Worm (Caenorhabditis elegans) whole organism, L2 larva: Measurements from ENCODE around the gene B0361.14.

ENCODE experiments used
- Y55F3AM.14 ChIP-seq: fragments of 200-800 bp; sonication (Bioruptor generic); optimal IDR thresholded peaks from 2 replicates; lab custom pipeline; 2018; ENCODE audit warnings: mild to moderate bottlenecking, missing genetic modification characterization, missing compliant biosample characterization
- aly-2 ChIP-seq: fragments of 150-350 bp; optimal IDR thresholded peaks from 2 replicates; lab custom pipeline; 2014; ENCODE audit warnings: missing biosample characterization, missing genetic modification characterization
- ama-1 ChIP-seq: fragments of 150-350 bp; optimal IDR thresholded peaks from 2 replicates; lab custom pipeline; 2018; ENCODE audit warnings: inconsistent platforms
- ceh-16 ChIP-seq: fragments of 150-350 bp; optimal IDR thresholded peaks from 2 replicates; lab custom pipeline; 2014; ENCODE audit warnings: missing biosample characterization, missing genetic modification characterization
- dmd-4 ChIP-seq: sonication (generic microtip); optimal IDR thresholded peaks from 2 replicates; lab custom pipeline; 2017; ENCODE audit warnings: missing biosample characterization, missing genetic modification characterization
- egl-27 ChIP-seq: sonication (generic microtip); optimal IDR thresholded peaks from 3 replicates; lab custom pipeline; 2017; ENCODE audit warnings: missing biosample characterization, missing genetic modification reagents, missing genetic modification characterization
- lin-13 ChIP-seq: fragments of 150-350 bp; optimal IDR thresholded peaks from 2 replicates; lab custom pipeline; 2014; ENCODE audit warnings: missing biosample characterization, missing genetic modification reagents, missing genetic modification characterization
- lsy-2 ChIP-seq, 2 experiments: fragments of 150-350 bp in 1 of 2; sonication (generic microtip) in 1 of 2; optimal IDR thresholded peaks; 2 replicates each; lab custom pipeline; 2014 to 2017; ENCODE audit warnings: missing biosample characterization in 2 of 2, missing genetic modification characterization in 2 of 2
- mdl-1 ChIP-seq, 2 experiments: fragments of 150-350 bp in 1 of 2; sonication (generic microtip) in 1 of 2; optimal IDR thresholded peaks; 2 replicates each; lab custom pipeline; 2017; ENCODE audit warnings: missing biosample characterization in 2 of 2, missing genetic modification characterization in 2 of 2
- nhr-11 ChIP-seq: fragments of 150-350 bp; optimal IDR thresholded peaks from 2 replicates; lab custom pipeline; 2014; ENCODE audit warnings: missing biosample characterization, missing genetic modification characterization
- nhr-12 ChIP-seq: fragments of 150-350 bp; optimal IDR thresholded peaks from 2 replicates; lab custom pipeline; 2014; ENCODE audit warnings: missing biosample characterization, missing genetic modification characterization
- nhr-23 ChIP-seq: fragments of 150-350 bp; optimal IDR thresholded peaks from 2 replicates; lab custom pipeline; 2014; ENCODE audit warnings: missing biosample characterization, missing genetic modification reagents, missing genetic modification characterization
- nhr-237 ChIP-seq: fragments of 150-350 bp; optimal IDR thresholded peaks from 2 replicates; lab custom pipeline; 2014; ENCODE audit warnings: missing biosample characterization, missing genetic modification characterization
- ztf-11 ChIP-seq: sonication (generic microtip); optimal IDR thresholded peaks from 2 replicates; lab custom pipeline; 2017; ENCODE audit warnings: missing biosample characterization, missing genetic modification characterization

DNA sequence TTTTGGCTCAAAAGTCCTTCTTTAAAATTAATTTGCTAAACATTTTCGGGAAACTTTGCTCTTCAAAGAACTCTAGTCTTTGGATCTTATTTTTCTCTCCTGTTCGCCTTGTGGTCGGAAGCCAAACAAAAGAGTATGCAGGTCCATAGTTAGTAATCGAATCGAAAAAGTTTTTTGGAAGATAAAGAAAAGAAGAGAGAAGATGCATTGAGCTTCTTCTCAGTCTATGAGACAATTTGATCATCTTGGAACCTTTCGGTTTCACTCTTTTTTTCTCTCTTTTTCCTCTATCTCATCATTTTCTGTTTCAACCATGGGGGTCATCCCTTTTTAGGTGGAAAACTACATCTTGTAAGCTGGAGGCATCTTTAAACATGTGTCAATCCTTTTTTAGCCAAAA lies 45.7 kb downstream of the B0361.14 start:
- no peak for TF ChIP-seq dmd-4
- TF ChIP-seq ztf-11 (tag; lab: Kevin White, UChicago): no peak
- TF ChIP-seq ama-1 (lab: Kevin White, UChicago): no peak
- TF ChIP-seq lin-13 (GFP tag; lab: Kevin White, UChicago): no peak
- TF ChIP-seq Y55F3AM.14 (GFP tag; lab: Kevin White, UChicago): no peak
- TF ChIP-seq nhr-11 (tag; lab: Kevin White, UChicago): no peak
- no peak for TF ChIP-seq mdl-1 (tag; optimal IDR thresholded peaks at IDR 0.05; lab: Kevin White, UChicago)
- no peak for TF ChIP-seq ceh-16 (tag; lab: Kevin White, UChicago)
- TF ChIP-seq nhr-12: no peak
- TF ChIP-seq aly-2 (tag; lab: Kevin White, UChicago): no peak
- TF ChIP-seq nhr-23 (tag; lab: Kevin White, UChicago): no peak
- peak in 1 of 2 experiments; percentile 21 for TF ChIP-seq lsy-2 (tag; optimal IDR thresholded peaks at IDR 0.05; lab: Kevin White, UChicago)
- TF ChIP-seq egl-27 (tag; lab: Kevin White, UChicago): no peak
- TF ChIP-seq nhr-237 (tag; lab: Kevin White, UChicago): no peak
